Worm (Caenorhabditis elegans) whole organism, L4 larva: ENCODE results near the gene EEED8.14.

Experiments used
- D1046.2 ChIP-seq: fragments of 200-800 bp; sonication (Bioruptor generic); IDR thresholded peaks from 2 replicates; pipeline ENCODE4 v1.3.6; 2022; ENCODE audit warnings: missing genetic modification characterization, missing compliant biosample characterization
- F37D6.2 ChIP-seq: sonication (generic microtip); optimal IDR thresholded peaks from 2 replicates; lab custom pipeline; 2016; ENCODE audit warnings: mild to moderate bottlenecking, missing genetic modification characterization, missing compliant biosample characterization
- F44E2.7 ChIP-seq: fragments of 200-800 bp; sonication (Bioruptor generic); IDR thresholded peaks from 2 replicates; pipeline ENCODE4 v2.1.2; 2022; ENCODE audit warnings: missing genetic modification characterization, missing compliant biosample characterization
- F49E8.2 ChIP-seq: sonication (generic microtip); optimal IDR thresholded peaks from 2 replicates; lab custom pipeline; 2016; ENCODE audit warnings: missing compliant biosample characterization, mild to moderate bottlenecking, missing genetic modification characterization, borderline replicate concordance
- R02D3.7 ChIP-seq: fragments of 150-350 bp; sonication (generic microtip); optimal IDR thresholded peaks from 3 replicates; lab custom pipeline; 2014; ENCODE audit warnings: missing biosample characterization, missing genetic modification characterization
- T20F7.1 ChIP-seq: fragments of 200-800 bp; sonication (Bioruptor generic); optimal IDR thresholded peaks from 2 replicates; lab custom pipeline; 2018; ENCODE audit warnings: mild to moderate bottlenecking, missing genetic modification characterization, missing compliant biosample characterization
- T26A8.4 ChIP-seq: fragments of 200-800 bp; sonication (Bioruptor generic); IDR thresholded peaks from 2 replicates; pipeline ENCODE4 v1.3.6; 2022; ENCODE audit warnings: missing genetic modification characterization, missing compliant biosample characterization
- Y48G9A.11 ChIP-seq: fragments of 200-800 bp; sonication (Bioruptor generic); IDR thresholded peaks from 2 replicates; pipeline ENCODE4 v1.3.6; 2022; ENCODE audit warnings: missing genetic modification reagents, missing genetic modification characterization, missing compliant biosample characterization
- ZK337.2 ChIP-seq: fragments of 200-800 bp; sonication (Bioruptor generic); IDR thresholded peaks from 2 replicates; pipeline ENCODE4 v1.3.6; 2022; ENCODE audit warnings: missing genetic modification reagents, missing genetic modification characterization, missing compliant biosample characterization
- ZK546.5 ChIP-seq, 2 experiments: sonication (generic microtip); optimal IDR thresholded peaks; 2 replicates each; lab custom pipeline; 2017; ENCODE audit warnings: missing biosample characterization in 2 of 2, missing genetic modification characterization in 2 of 2
- aha-1 ChIP-seq: fragments of 150-350 bp; peaks from one replicate; lab custom pipeline; 2014; ENCODE audit warnings: missing biosample characterization, missing genetic modification characterization
- ama-1 ChIP-seq: fragments of 150-350 bp; optimal IDR thresholded peaks from 2 replicates; lab custom pipeline; 2014; ENCODE audit warnings: inconsistent platforms, mixed read lengths
- ceh-20 ChIP-seq: fragments of 200-800 bp; sonication (Bioruptor generic); IDR thresholded peaks from 2 replicates; pipeline ENCODE4 v1.3.6; 2022; ENCODE audit warnings: missing genetic modification reagents, missing genetic modification characterization, missing compliant biosample characterization
- ceh-28 ChIP-seq: fragments of 150-350 bp; optimal IDR thresholded peaks from 2 replicates; lab custom pipeline; 2014; ENCODE audit warnings: missing biosample characterization, missing genetic modification reagents, missing genetic modification characterization
- ceh-32 ChIP-seq: sonication (generic microtip); optimal IDR thresholded peaks from 2 replicates; lab custom pipeline; 2016; ENCODE audit warnings: mild to moderate bottlenecking, missing genetic modification characterization, missing compliant biosample characterization; ENCODE audit not compliant: poor library complexity
- ceh-44 ChIP-seq: fragments of 200-800 bp; sonication (Bioruptor generic); IDR thresholded peaks from 2 replicates; pipeline ENCODE4 v1.3.6; 2022; ENCODE audit warnings: missing genetic modification reagents, missing genetic modification characterization, missing compliant biosample characterization
- ceh-82 ChIP-seq: sonication (generic microtip); optimal IDR thresholded peaks from 2 replicates; lab custom pipeline; 2017; ENCODE audit warnings: missing biosample characterization, missing genetic modification characterization
- daf-16 ChIP-seq, 3 experiments: sonication (generic microtip); optimal IDR thresholded peaks; 2 replicates each; lab custom pipeline; 2016 to 2017; ENCODE audit warnings: missing genetic modification characterization in 3 of 3, missing genetic modification reagents in 3 of 3, mild to moderate bottlenecking in 2 of 3, missing compliant biosample characterization in 2 of 3, missing biosample characterization in 1 of 3, moderate library complexity in 1 of 3
- daf-19 ChIP-seq: fragments of 200-800 bp; sonication (Bioruptor generic); conservative IDR thresholded peaks from 2 replicates; pipeline ENCODE4 v1.3.6; 2022; ENCODE audit warnings: missing genetic modification characterization, missing compliant biosample characterization
- daf-8 ChIP-seq: fragments of 200-800 bp; sonication (Bioruptor generic); IDR thresholded peaks from 2 replicates; pipeline ENCODE4 v1.3.6; 2022; ENCODE audit warnings: missing genetic modification characterization, missing compliant biosample characterization
- dmd-8 ChIP-seq: fragments of 200-800 bp; sonication (Bioruptor generic); IDR thresholded peaks from 2 replicates; pipeline ENCODE4 v1.3.6; 2022; ENCODE audit warnings: missing genetic modification characterization, missing compliant biosample characterization
- dve-1 ChIP-seq: sonication (generic microtip); optimal IDR thresholded peaks from 2 replicates; lab custom pipeline; 2017; ENCODE audit warnings: antibody characterized with exemption, mild to moderate bottlenecking, missing genetic modification characterization, missing compliant biosample characterization; ENCODE audit not compliant: insufficient read depth
- egl-27 ChIP-seq: sonication (generic microtip); optimal IDR thresholded peaks from 3 replicates; lab custom pipeline; 2017; ENCODE audit warnings: missing biosample characterization, missing genetic modification reagents, missing genetic modification characterization
- egl-43 ChIP-seq: fragments of 200-800 bp; sonication (Bioruptor generic); IDR thresholded peaks from 2 replicates; pipeline ENCODE4 v1.3.6; 2022; ENCODE audit warnings: missing genetic modification reagents, missing genetic modification characterization, missing compliant biosample characterization
- hlh-11 ChIP-seq: fragments of 200-800 bp; sonication (Bioruptor generic); optimal IDR thresholded peaks from 2 replicates; lab custom pipeline; 2018; ENCODE audit warnings: mild to moderate bottlenecking, missing genetic modification characterization, missing compliant biosample characterization
- hlh-30 ChIP-seq: sonication (generic microtip); optimal IDR thresholded peaks from 2 replicates; lab custom pipeline; 2017; ENCODE audit warnings: antibody characterized with exemption, mild to moderate bottlenecking, missing genetic modification characterization, missing compliant biosample characterization; ENCODE audit not compliant: insufficient read depth
- hmg-1.1 ChIP-seq: fragments of 200-800 bp; sonication (Bioruptor generic); IDR thresholded peaks from 2 replicates; pipeline ENCODE4 v1.3.6; 2022; ENCODE audit warnings: missing genetic modification reagents, missing genetic modification characterization, missing compliant biosample characterization
- jun-1 ChIP-seq: fragments of 150-350 bp; optimal IDR thresholded peaks from 2 replicates; lab custom pipeline; 2014; ENCODE audit warnings: missing biosample characterization, missing genetic modification reagents, missing genetic modification characterization
- lin-13 ChIP-seq: fragments of 150-350 bp; optimal IDR thresholded peaks from 2 replicates; lab custom pipeline; 2014; ENCODE audit warnings: missing biosample characterization, missing genetic modification reagents, missing genetic modification characterization
- lin-15B ChIP-seq: fragments of 150-350 bp; sonication (generic microtip); optimal IDR thresholded peaks from 3 replicates; lab custom pipeline; 2014; ENCODE audit warnings: missing biosample characterization, missing genetic modification characterization
- lin-29 ChIP-seq: fragments of 200-800 bp; sonication (Bioruptor generic); IDR thresholded peaks from 2 replicates; pipeline ENCODE4 v1.3.6; 2022; ENCODE audit warnings: missing genetic modification reagents, missing genetic modification characterization, missing compliant biosample characterization
- lir-3 ChIP-seq: sonication (generic microtip); optimal IDR thresholded peaks from 2 replicates; lab custom pipeline; 2016; ENCODE audit warnings: mild to moderate bottlenecking, missing genetic modification characterization, missing compliant biosample characterization
- madf-9 ChIP-seq: fragments of 200-800 bp; sonication (Bioruptor generic); conservative IDR thresholded peaks from 2 replicates; pipeline ENCODE4 v1.3.6; 2022; ENCODE audit warnings: missing genetic modification reagents, missing genetic modification characterization, missing compliant biosample characterization
- mdt-29 ChIP-seq: fragments of 200-800 bp; sonication (Bioruptor generic); IDR thresholded peaks from 2 replicates; pipeline ENCODE4 v1.3.6; 2022; ENCODE audit warnings: missing genetic modification reagents, missing genetic modification characterization, missing compliant biosample characterization
- mep-1 ChIP-seq: fragments of 150-350 bp; sonication (generic microtip); optimal IDR thresholded peaks from 3 replicates; lab custom pipeline; 2014; ENCODE audit warnings: missing biosample characterization, missing genetic modification characterization
- mxl-2 ChIP-seq: fragments of 200-800 bp; sonication (Bioruptor generic); conservative IDR thresholded peaks from 2 replicates; pipeline ENCODE4 v1.3.6; 2022; ENCODE audit warnings: missing genetic modification reagents, missing genetic modification characterization, missing compliant biosample characterization
- nhr-102 ChIP-seq: sonication (generic microtip); optimal IDR thresholded peaks from 2 replicates; lab custom pipeline; 2016; ENCODE audit warnings: mild to moderate bottlenecking, missing genetic modification characterization, moderate library complexity, missing compliant biosample characterization
- nhr-11 ChIP-seq: fragments of 150-350 bp; optimal IDR thresholded peaks from 2 replicates; lab custom pipeline; 2014; ENCODE audit warnings: missing biosample characterization, missing genetic modification characterization
- nhr-25 ChIP-seq: sonication (generic microtip); optimal IDR thresholded peaks from 2 replicates; lab custom pipeline; 2017; ENCODE audit warnings: missing genetic modification characterization, mild to moderate bottlenecking, missing compliant biosample characterization, antibody characterized with exemption, moderate library complexity, borderline replicate concordance; ENCODE audit not compliant: insufficient read depth
- nhr-6 ChIP-seq: fragments of 150-350 bp; optimal IDR thresholded peaks from 2 replicates; lab custom pipeline; 2014; ENCODE audit warnings: missing biosample characterization, missing genetic modification characterization
- php-3 ChIP-seq: fragments of 200-800 bp; sonication (Bioruptor generic); IDR thresholded peaks from 2 replicates; pipeline ENCODE4 v1.3.6; 2022; ENCODE audit warnings: missing genetic modification reagents, missing genetic modification characterization, missing compliant biosample characterization
- pqm-1 ChIP-seq: sonication (generic microtip); optimal IDR thresholded peaks from 2 replicates; lab custom pipeline; 2017; ENCODE audit warnings: missing biosample characterization, missing genetic modification characterization
- snpc-4 ChIP-seq: fragments of 150-350 bp; optimal IDR thresholded peaks from 2 replicates; lab custom pipeline; 2014; ENCODE audit warnings: missing biosample characterization, missing genetic modification characterization
- spr-3 ChIP-seq: fragments of 200-800 bp; sonication (Bioruptor generic); optimal IDR thresholded peaks from 2 replicates; lab custom pipeline; 2018; ENCODE audit warnings: mild to moderate bottlenecking, missing genetic modification characterization, missing compliant biosample characterization
- tag-97 ChIP-seq: fragments of 200-800 bp; sonication (Bioruptor generic); IDR thresholded peaks from 2 replicates; pipeline ENCODE4 v1.3.6; 2022; ENCODE audit warnings: missing genetic modification characterization, missing compliant biosample characterization
- unc-39 ChIP-seq: sonication (generic microtip); optimal IDR thresholded peaks from 2 replicates; lab custom pipeline; 2017; ENCODE audit warnings: missing biosample characterization, missing genetic modification characterization
- unc-62 ChIP-seq, 3 experiments: fragments of 150-350 bp in 1 of 3; sonication (generic microtip); optimal IDR thresholded peaks in 2 of 3; peaks in 1 of 3; 1 replicate in 1 of 3; 2 replicates in 2 of 3; lab custom pipeline; 2014 to 2017; ENCODE audit warnings: missing biosample characterization in 3 of 3, missing genetic modification characterization in 3 of 3, missing genetic modification reagents in 3 of 3, missing genotype in 1 of 3
- zag-1 ChIP-seq: fragments of 150-350 bp; optimal IDR thresholded peaks from 2 replicates; lab custom pipeline; 2014; ENCODE audit warnings: missing biosample characterization, missing genetic modification characterization
- zfp-3 ChIP-seq: fragments of 200-800 bp; sonication (Bioruptor generic); conservative IDR thresholded peaks from 2 replicates; pipeline ENCODE4 v1.3.6; 2022; ENCODE audit warnings: missing genetic modification reagents, missing genetic modification characterization, missing compliant biosample characterization
- ztf-11 ChIP-seq: fragments of 150-350 bp; optimal IDR thresholded peaks from 2 replicates; lab custom pipeline; 2014; ENCODE audit warnings: missing biosample characterization, missing genetic modification characterization

EEED8.14 gene

ce11 chrII:5379614-5380077 is 34.2 kb downstream of the EEED8.14 start, which contains the start of gene pkc-3 (continued):
- no peak for TF ChIP-seq ztf-11
- peak; percentile 83 for TF ChIP-seq hlh-30 (tag; lab: Kevin White, UChicago)
- no peak for TF ChIP-seq ceh-32
- 0 out of 2 replicates have a peak, but pooled peaks have one; percentile 20 for TF ChIP-seq mdt-29 (GFP tag; lab: Robert Waterston, UW)
- peak; percentile 78 for TF ChIP-seq T26A8.4 (GFP tag; lab: Robert Waterston, UW)
- TF ChIP-seq lin-13 (GFP tag; lab: Kevin White, UChicago): peak; percentile 54
- TF ChIP-seq D1046.2 (GFP tag; lab: Robert Waterston, UW): no peak
- TF ChIP-seq hlh-11 (tag; lab: Kevin White, UChicago): peak; percentile 93
- peak; percentile 42 for TF ChIP-seq spr-3
- no peak for TF ChIP-seq daf-8 (GFP tag; lab: Robert Waterston, UW)
- no peak for TF ChIP-seq lin-29 (GFP tag; lab: Robert Waterston, UW)
- no peak for TF ChIP-seq ceh-20
- TF ChIP-seq aha-1 (tag; lab: Kevin White, UChicago): peak; percentile 99
- TF ChIP-seq ZK337.2 (GFP tag; lab: Robert Waterston, UW): no peak
- TF ChIP-seq snpc-4 (tag; lab: Kevin White, UChicago): no peak
- no peak for TF ChIP-seq F49E8.2 (tag; lab: Kevin White, UChicago)
- peak in 1 of 2 experiments; percentile 19 for TF ChIP-seq unc-62 (GFP tag; optimal IDR thresholded peaks at IDR 0.05 in 1 of 2; lab: Kevin White, UChicago)
- TF ChIP-seq unc-62 (tag; optimal IDR thresholded peaks at IDR 0.05; lab: Kevin White, UChicago): no peak
- TF ChIP-seq ceh-28 (tag; lab: Kevin White, UChicago): no peak
- TF ChIP-seq T20F7.1: peak; percentile 76
- TF ChIP-seq ceh-82 (tag; lab: Kevin White, UChicago): no peak
- peak; percentile 86 for TF ChIP-seq mep-1
- TF ChIP-seq egl-43 (GFP tag; lab: Robert Waterston, UW): no peak
- peak; percentile 95 for TF ChIP-seq nhr-25 (tag; lab: Kevin White, UChicago)
- TF ChIP-seq dmd-8: 0 out of 2 replicates have a peak, but pooled peaks have one; percentile 52
- TF ChIP-seq daf-19 (GFP tag; lab: Robert Waterston, UW): no peak
- TF ChIP-seq hmg-1.1 (GFP tag; lab: Robert Waterston, UW): peak; percentile 52; the same call in 1 of the 2 replicates
- 0 out of 2 replicates have a peak, but pooled peaks have one; percentile 14 for TF ChIP-seq php-3 (GFP tag; lab: Robert Waterston, UW)
- no peak for TF ChIP-seq lir-3 (tag; lab: Kevin White, UChicago)
- peak; percentile 59 for TF ChIP-seq nhr-102 (tag; lab: Kevin White, UChicago)
- no peak for TF ChIP-seq mxl-2
- peak; percentile 71 for TF ChIP-seq pqm-1 (tag; lab: Kevin White, UChicago)
- no peak for TF ChIP-seq ZK546.5 (tag; optimal IDR thresholded peaks at IDR 0.05; lab: Kevin White, UChicago)
- no peak for TF ChIP-seq egl-27
- TF ChIP-seq ceh-44 (GFP tag; lab: Robert Waterston, UW): no peak
- no peak for TF ChIP-seq R02D3.7
- peak; percentile 47 for TF ChIP-seq nhr-11 (tag; lab: Kevin White, UChicago)
- no peak for TF ChIP-seq zag-1
- TF ChIP-seq lin-15B (tag; lab: Kevin White, UChicago): no peak
- peak; percentile 70 for TF ChIP-seq ama-1 (lab: Kevin White, UChicago)
- TF ChIP-seq tag-97 (GFP tag; lab: Robert Waterston, UW): no peak
- TF ChIP-seq F37D6.2 (tag; lab: Kevin White, UChicago): no peak
- TF ChIP-seq daf-16 (GFP tag; optimal IDR thresholded peaks at IDR 0.05; lab: Kevin White, UChicago): peak in 1 of 2 experiments; percentile 16
- TF ChIP-seq daf-16 (tag; optimal IDR thresholded peaks at IDR 0.05; lab: Kevin White, UChicago): peak; percentile 72
- TF ChIP-seq zfp-3 (GFP tag; lab: Robert Waterston, UW): peak; percentile 61; the same call in 1 of the 2 replicates
- TF ChIP-seq dve-1: peak; percentile 85
- no peak for TF ChIP-seq unc-39
- TF ChIP-seq madf-9 (GFP tag; lab: Robert Waterston, UW): peak; percentile 35; the same call in 1 of the 2 replicates
- peak; percentile 93 for TF ChIP-seq nhr-6 (tag; lab: Kevin White, UChicago)
- no peak for TF ChIP-seq F44E2.7 (GFP tag; lab: Robert Waterston, UW)
- no peak for TF ChIP-seq Y48G9A.11
- peak; percentile 40 for TF ChIP-seq jun-1
